Worm (Caenorhabditis elegans) whole organism, young adult: ENCODE results near the gene ador-1.

ENCODE experiments used
- B0019.2 ChIP-seq: fragments of 200-800 bp; sonication (Bioruptor generic); conservative IDR thresholded peaks from 2 replicates; pipeline ENCODE4 v1.3.6; 2022; ENCODE audit warnings: missing genetic modification reagents, missing genetic modification characterization, missing compliant biosample characterization
- B0035.1 ChIP-seq: sonication (generic microtip); optimal IDR thresholded peaks from 2 replicates; lab custom pipeline; 2016; ENCODE audit warnings: missing genetic modification characterization, mild to moderate bottlenecking, missing compliant biosample characterization, missing genotype, missing genetic modification reagents
- B0336.3 ChIP-seq: fragments of 200-800 bp; sonication (Bioruptor generic); IDR thresholded peaks from 2 replicates; pipeline ENCODE4 v1.3.6; 2022; ENCODE audit warnings: missing genetic modification characterization, missing compliant biosample characterization
- F23B12.7 ChIP-seq: sonication (generic microtip); optimal IDR thresholded peaks from 2 replicates; lab custom pipeline; 2017; ENCODE audit warnings: missing genetic modification characterization, mild to moderate bottlenecking, missing compliant biosample characterization, antibody characterized with exemption, moderate library complexity; ENCODE audit not compliant: insufficient read depth
- F33H1.4 ChIP-seq: fragments of 200-800 bp; sonication (Bioruptor generic); IDR thresholded peaks from 2 replicates; pipeline ENCODE4 v1.3.6; 2022; ENCODE audit warnings: missing genetic modification reagents, missing genetic modification characterization, missing compliant biosample characterization
- F52B5.7 ChIP-seq: sonication (generic microtip); optimal IDR thresholded peaks from 2 replicates; lab custom pipeline; 2016; ENCODE audit warnings: mild to moderate bottlenecking, missing genetic modification characterization, missing compliant biosample characterization
- F57C9.4 ChIP-seq: sonication (generic microtip); optimal IDR thresholded peaks from 2 replicates; lab custom pipeline; 2017; ENCODE audit warnings: mild to moderate bottlenecking, missing genetic modification characterization, missing compliant biosample characterization
- K12H6.12 ChIP-seq: fragments of 200-800 bp; sonication (Bioruptor generic); optimal IDR thresholded peaks from 2 replicates; lab custom pipeline; 2018; ENCODE audit warnings: mild to moderate bottlenecking, missing genetic modification characterization, missing compliant biosample characterization
- T07F8.4 ChIP-seq: sonication (generic microtip); optimal IDR thresholded peaks from 2 replicates; lab custom pipeline; 2016; ENCODE audit warnings: mild to moderate bottlenecking, missing genetic modification characterization, moderate library complexity, missing compliant biosample characterization
- T26A5.8 ChIP-seq: sonication (generic microtip); optimal IDR thresholded peaks from 2 replicates; lab custom pipeline; 2016; ENCODE audit warnings: missing genetic modification characterization, missing compliant biosample characterization
- Y53G8AR.9 ChIP-seq: fragments of 200-800 bp; sonication (Bioruptor generic); conservative IDR thresholded peaks from 2 replicates; pipeline ENCODE4 v1.3.6; 2022; ENCODE audit warnings: missing genetic modification reagents, missing genetic modification characterization, missing compliant biosample characterization
- aptf-2 ChIP-seq: fragments of 200-800 bp; sonication (Bioruptor generic); conservative IDR thresholded peaks from 2 replicates; pipeline ENCODE4 v1.3.6; 2022; ENCODE audit warnings: missing genetic modification reagents, missing genetic modification characterization, missing compliant biosample characterization
- attf-5 ChIP-seq: fragments of 200-800 bp; sonication (Bioruptor generic); optimal IDR thresholded peaks from 2 replicates; lab custom pipeline; 2018; ENCODE audit warnings: mild to moderate bottlenecking, missing genetic modification characterization, missing compliant biosample characterization
- attf-6 ChIP-seq: fragments of 200-800 bp; sonication (Bioruptor generic); IDR thresholded peaks from 2 replicates; pipeline ENCODE4 v1.3.6; 2022; ENCODE audit warnings: missing genetic modification reagents, missing genetic modification characterization, missing compliant biosample characterization
- cebp-1 ChIP-seq, 2 experiments: fragments of 200-800 bp in 1 of 2; sonication (Bioruptor generic) in 1 of 2; sonication (generic microtip) in 1 of 2; IDR thresholded peaks in 1 of 2; optimal IDR thresholded peaks in 1 of 2; 2 replicates each; pipeline versions ENCODE4 v1.3.6 to Lab custom; 2017 to 2022; ENCODE audit warnings: missing compliant biosample characterization in 2 of 2, missing genetic modification characterization in 2 of 2, mild to moderate bottlenecking in 1 of 2, missing genetic modification reagents in 1 of 2, moderate library complexity in 1 of 2
- cebp-2 ChIP-seq: fragments of 200-800 bp; sonication (Bioruptor generic); IDR thresholded peaks from 2 replicates; pipeline ENCODE4 v1.3.6; 2022; ENCODE audit warnings: missing genetic modification characterization, missing compliant biosample characterization
- ceh-40 ChIP-seq: fragments of 200-800 bp; sonication (Bioruptor generic); IDR thresholded peaks from 2 replicates; pipeline ENCODE4 v1.3.6; 2022; ENCODE audit warnings: missing genetic modification characterization, missing compliant biosample characterization
- ceh-91 ChIP-seq: fragments of 200-800 bp; sonication (Bioruptor generic); IDR thresholded peaks from 2 replicates; pipeline ENCODE4 v1.3.6; 2022; ENCODE audit warnings: missing genetic modification reagents, missing genetic modification characterization, missing compliant biosample characterization
- efl-1 ChIP-seq: fragments of 150-350 bp; optimal IDR thresholded peaks from 2 replicates; lab custom pipeline; 2014; ENCODE audit warnings: missing biosample characterization, missing genetic modification reagents, missing genetic modification characterization
- egl-18 ChIP-seq: fragments of 200-800 bp; sonication (Bioruptor generic); IDR thresholded peaks from 2 replicates; pipeline ENCODE4 v1.3.6; 2022; ENCODE audit warnings: missing genetic modification reagents, missing genetic modification characterization, missing compliant biosample characterization
- egl-44 ChIP-seq: fragments of 200-800 bp; sonication (Bioruptor generic); IDR thresholded peaks from 2 replicates; pipeline ENCODE4 v1.3.6; 2022; ENCODE audit warnings: missing genetic modification reagents, missing genetic modification characterization, missing compliant biosample characterization
- egrh-3 ChIP-seq: fragments of 200-800 bp; sonication (Bioruptor generic); IDR thresholded peaks from 2 replicates; pipeline ENCODE4 v1.3.6; 2022; ENCODE audit warnings: missing genetic modification reagents, missing genetic modification characterization, missing compliant biosample characterization
- fkh-3 ChIP-seq: sonication (generic microtip); optimal IDR thresholded peaks from 2 replicates; lab custom pipeline; 2016; ENCODE audit warnings: mild to moderate bottlenecking, missing genetic modification characterization, missing compliant biosample characterization
- hlh-12 ChIP-seq: sonication (generic microtip); optimal IDR thresholded peaks from 2 replicates; lab custom pipeline; 2016; ENCODE audit warnings: missing genetic modification characterization, missing compliant biosample characterization
- hrde-1 ChIP-seq: sonication (generic microtip); optimal IDR thresholded peaks from 2 replicates; lab custom pipeline; 2016; ENCODE audit warnings: missing genetic modification characterization, mild to moderate bottlenecking, missing compliant biosample characterization, moderate library complexity, missing genotype, missing genetic modification reagents, borderline replicate concordance
- lag-1 ChIP-seq: fragments of 200-800 bp; sonication (Bioruptor generic); IDR thresholded peaks from 2 replicates; pipeline ENCODE4 v1.3.6; 2022; ENCODE audit warnings: missing genetic modification reagents, missing genetic modification characterization, missing compliant biosample characterization
- let-526 ChIP-seq: fragments of 200-800 bp; sonication (Bioruptor generic); IDR thresholded peaks from 2 replicates; pipeline ENCODE4 v1.3.6; 2022; ENCODE audit warnings: missing genetic modification reagents, missing genetic modification characterization, missing compliant biosample characterization
- let-607 ChIP-seq, 2 experiments: fragments of 200-800 bp in 1 of 2; sonication (Bioruptor generic) in 1 of 2; sonication (generic microtip) in 1 of 2; optimal IDR thresholded peaks; 2 replicates each; lab custom pipeline; 2016 to 2018; ENCODE audit warnings: mild to moderate bottlenecking in 2 of 2, missing compliant biosample characterization in 2 of 2, missing genetic modification characterization in 2 of 2, moderate library complexity in 2 of 2, missing genotype in 1 of 2
- lin-40 ChIP-seq: sonication (generic microtip); optimal IDR thresholded peaks from 2 replicates; lab custom pipeline; 2016; ENCODE audit warnings: missing genetic modification characterization, mild to moderate bottlenecking, missing compliant biosample characterization, missing genotype, missing genetic modification reagents
- lsy-27 ChIP-seq: sonication (generic microtip); optimal IDR thresholded peaks from 2 replicates; lab custom pipeline; 2017; ENCODE audit warnings: missing genetic modification characterization, mild to moderate bottlenecking, missing compliant biosample characterization, antibody characterized with exemption, missing genotype, borderline replicate concordance; ENCODE audit not compliant: insufficient read depth
- madf-10 ChIP-seq: sonication (generic microtip); optimal IDR thresholded peaks from 2 replicates; lab custom pipeline; 2016; ENCODE audit warnings: mild to moderate bottlenecking, missing genetic modification characterization, missing compliant biosample characterization
- madf-6 ChIP-seq: fragments of 200-800 bp; sonication (Bioruptor generic); IDR thresholded peaks from 2 replicates; pipeline ENCODE4 v1.3.6; 2022; ENCODE audit warnings: missing genetic modification reagents, missing genetic modification characterization, missing compliant biosample characterization
- mel-28 ChIP-seq: sonication (generic microtip); optimal IDR thresholded peaks from 2 replicates; lab custom pipeline; 2016; ENCODE audit warnings: borderline replicate concordance, mild to moderate bottlenecking, missing genetic modification characterization, missing compliant biosample characterization
- nfyb-1 ChIP-seq: fragments of 200-800 bp; sonication (Bioruptor generic); IDR thresholded peaks from 2 replicates; pipeline ENCODE4 v1.3.6; 2022; ENCODE audit warnings: missing genetic modification reagents, missing genetic modification characterization, missing compliant biosample characterization
- nhr-120 ChIP-seq: fragments of 200-800 bp; sonication (Bioruptor generic); IDR thresholded peaks from 2 replicates; pipeline ENCODE4 v1.3.6; 2022; ENCODE audit warnings: missing genetic modification characterization, missing compliant biosample characterization
- nhr-179 ChIP-seq: sonication (generic microtip); optimal IDR thresholded peaks from 2 replicates; lab custom pipeline; 2016; ENCODE audit warnings: mild to moderate bottlenecking, missing genetic modification characterization, missing compliant biosample characterization
- nhr-80 ChIP-seq: sonication (generic microtip); optimal IDR thresholded peaks from 2 replicates; lab custom pipeline; 2016; ENCODE audit warnings: missing genetic modification characterization, missing compliant biosample characterization
- pbrm-1 ChIP-seq: fragments of 200-800 bp; sonication (Bioruptor generic); IDR thresholded peaks from 2 replicates; pipeline ENCODE4 v1.3.6; 2022; ENCODE audit warnings: missing genetic modification reagents, missing genetic modification characterization, missing compliant biosample characterization
- repo-1 ChIP-seq: sonication (generic microtip); optimal IDR thresholded peaks from 2 replicates; lab custom pipeline; 2017; ENCODE audit warnings: mild to moderate bottlenecking, missing genetic modification characterization, missing compliant biosample characterization
- rpc-1 ChIP-seq, 2 experiments: fragments of 150-350 bp in 1 of 2; sonication (generic microtip) in 1 of 2; optimal IDR thresholded peaks; 2 replicates each; lab custom pipeline; 2014 to 2018; ENCODE audit warnings: missing biosample characterization in 1 of 2, missing genetic modification characterization in 1 of 2, missing genetic modification reagents in 1 of 2, missing genotype in 1 of 2
- snpc-1.1 ChIP-seq: sonication (generic microtip); optimal IDR thresholded peaks from 2 replicates; lab custom pipeline; 2017; ENCODE audit warnings: missing genetic modification characterization, mild to moderate bottlenecking, missing compliant biosample characterization, antibody characterized with exemption, moderate library complexity, missing genotype, missing genetic modification reagents; ENCODE audit not compliant: insufficient read depth
- snpc-1.3 ChIP-seq: sonication (generic microtip); optimal IDR thresholded peaks from 2 replicates; lab custom pipeline; 2017; ENCODE audit warnings: missing genetic modification characterization, mild to moderate bottlenecking, missing compliant biosample characterization, antibody characterized with exemption, moderate library complexity, missing genotype, missing genetic modification reagents; ENCODE audit not compliant: insufficient read depth
- snpc-4 ChIP-seq, 5 experiments: fragments of 150-350 bp in 1 of 5; sonication (generic microtip) in 4 of 5; optimal IDR thresholded peaks; 2 replicates each; lab custom pipeline; 2014 to 2018; ENCODE audit warnings: missing genetic modification characterization in 5 of 5, missing biosample characterization in 3 of 5, antibody characterized with exemption in 2 of 5, mild to moderate bottlenecking in 2 of 5, missing compliant biosample characterization in 2 of 5, missing genotype in 2 of 5, moderate library complexity in 2 of 5, missing genetic modification reagents in 1 of 5
- tbx-9 ChIP-seq: sonication (generic microtip); optimal IDR thresholded peaks from 2 replicates; lab custom pipeline; 2016; ENCODE audit warnings: borderline replicate concordance, missing genetic modification characterization, inconsistent platforms, missing compliant biosample characterization
- unc-62 ChIP-seq: fragments of 150-350 bp; optimal IDR thresholded peaks from 2 replicates; lab custom pipeline; 2014; ENCODE audit warnings: missing biosample characterization, missing genetic modification reagents, missing genetic modification characterization
- ztf-6 ChIP-seq: fragments of 200-800 bp; sonication (Bioruptor generic); IDR thresholded peaks from 2 replicates; pipeline ENCODE4 v1.3.6; 2022; ENCODE audit warnings: missing genetic modification reagents, missing genetic modification characterization, missing compliant biosample characterization

ador-1 gene

DNA sequence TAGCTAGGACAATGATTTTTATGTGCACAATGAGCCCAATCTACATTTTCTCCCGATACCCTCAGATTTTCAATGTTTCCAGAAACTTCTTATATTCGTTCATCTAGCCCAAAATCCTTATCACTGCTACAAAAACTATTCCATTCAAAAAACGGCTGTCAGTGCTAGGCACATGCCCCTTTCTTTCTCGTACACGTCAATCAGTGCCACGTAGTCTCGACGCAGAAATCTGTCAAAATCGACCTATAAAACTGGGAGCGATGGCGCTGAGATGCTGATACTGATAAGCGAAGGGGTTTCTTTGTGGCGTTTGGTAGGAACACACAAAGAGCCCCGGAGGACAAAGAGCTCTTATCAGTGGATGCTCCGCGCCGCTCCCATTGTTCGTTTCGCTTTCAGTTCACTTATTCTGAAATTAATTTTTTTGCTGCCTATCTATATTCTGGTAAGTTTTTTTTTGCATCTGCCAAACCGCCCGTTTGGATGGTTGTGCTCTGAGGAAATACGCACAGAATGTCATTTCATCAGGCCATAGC lies 16.2 kb upstream of the ador-1 start, which contains the start of gene srh-70 (continued):
- no peak for TF ChIP-seq T26A5.8
- no peak; the same call in 1 of the 2 replicates for TF ChIP-seq nfyb-1 (GFP tag; lab: Robert Waterston, UW)
- TF ChIP-seq nhr-80 (tag; lab: Kevin White, UChicago) = peak; percentile 96
- peak; percentile 6 for TF ChIP-seq madf-10 (tag; lab: Kevin White, UChicago)
- no peak for TF ChIP-seq aptf-2 (GFP tag; lab: Robert Waterston, UW)
- no peak for TF ChIP-seq attf-6 (GFP tag; lab: Robert Waterston, UW)
- TF ChIP-seq fkh-3 (tag; lab: Kevin White, UChicago) = no peak
- no peak for TF ChIP-seq B0019.2 (GFP tag; lab: Robert Waterston, UW)
- no peak for TF ChIP-seq efl-1 (GFP tag; lab: Kevin White, UChicago)
- TF ChIP-seq ceh-40 = no peak
- no peak for TF ChIP-seq lsy-27 (tag; lab: Kevin White, UChicago)
- peak; percentile 99 for TF ChIP-seq let-607 (tag; optimal IDR thresholded peaks at IDR 0.05; lab: Kevin White, UChicago)
- TF ChIP-seq unc-62 (GFP tag; lab: Kevin White, UChicago) = peak; percentile 99
- TF ChIP-seq F33H1.4 (GFP tag; lab: Robert Waterston, UW) = no peak
- TF ChIP-seq cebp-2 (GFP tag; lab: Robert Waterston, UW) = no peak
- TF ChIP-seq repo-1 (tag; lab: Kevin White, UChicago) = peak; percentile 29
- TF ChIP-seq K12H6.12 (tag; lab: Kevin White, UChicago) = no peak
- peak; percentile 48 for TF ChIP-seq lin-40 (tag; lab: Kevin White, UChicago)
- no peak for TF ChIP-seq lag-1 (GFP tag; lab: Robert Waterston, UW)
- TF ChIP-seq ceh-91 = no peak
- no peak for TF ChIP-seq hrde-1 (tag; lab: Kevin White, UChicago)
- no peak for TF ChIP-seq F57C9.4 (tag; lab: Kevin White, UChicago)
- no peak for TF ChIP-seq rpc-1 (optimal IDR thresholded peaks at IDR 0.05; lab: Kevin White, UChicago)
- TF ChIP-seq rpc-1 (tag; optimal IDR thresholded peaks at IDR 0.05; lab: Kevin White, UChicago) = no peak
- no peak for TF ChIP-seq egrh-3 (GFP tag; lab: Robert Waterston, UW)
- no peak for TF ChIP-seq B0035.1 (tag; lab: Kevin White, UChicago)
- no peak for TF ChIP-seq tbx-9 (tag; lab: Kevin White, UChicago)
- TF ChIP-seq hlh-12 (tag; lab: Kevin White, UChicago) = no peak
- no peak for TF ChIP-seq T07F8.4 (tag; lab: Kevin White, UChicago)
- no peak for TF ChIP-seq F52B5.7 (tag; lab: Kevin White, UChicago)
- TF ChIP-seq madf-6 = no peak
- TF ChIP-seq B0336.3 (GFP tag; lab: Robert Waterston, UW) = peak; percentile 80
- TF ChIP-seq F23B12.7 = peak; percentile 5
- no peak for TF ChIP-seq egl-18 (GFP tag; lab: Robert Waterston, UW)
- no peak for TF ChIP-seq snpc-1.1
- TF ChIP-seq Y53G8AR.9 (GFP tag; lab: Robert Waterston, UW) = peak; percentile 72
- no peak for TF ChIP-seq nhr-179 (tag; lab: Kevin White, UChicago)
- TF ChIP-seq cebp-1 (GFP tag; IDR thresholded peaks at IDR 0.05; lab: Robert Waterston, UW) = no peak
- peak; percentile 7 for TF ChIP-seq cebp-1 (tag; optimal IDR thresholded peaks at IDR 0.05; lab: Kevin White, UChicago)
- TF ChIP-seq pbrm-1 (GFP tag; lab: Robert Waterston, UW) = no peak
- TF ChIP-seq attf-5 (GFP tag; lab: Kevin White, UChicago) = peak; percentile 24
- 0 out of 2 replicates have a peak, but pooled peaks have one; percentile 21 for TF ChIP-seq let-526 (GFP tag; lab: Robert Waterston, UW)
- TF ChIP-seq snpc-4 (GFP tag; optimal IDR thresholded peaks at IDR 0.05; lab: Kevin White, UChicago) = no peak
- TF ChIP-seq snpc-4 (tag; optimal IDR thresholded peaks at IDR 0.05; lab: Kevin White, UChicago) = peak in 2 of 4 experiments; percentile 22 to 29
- TF ChIP-seq nhr-120 (GFP tag; lab: Robert Waterston, UW) = no peak
- TF ChIP-seq mel-28 (tag; lab: Kevin White, UChicago) = no peak
- TF ChIP-seq snpc-1.3 = no peak
- TF ChIP-seq egl-44 (GFP tag; lab: Robert Waterston, UW) = peak; percentile 37; the same call in 1 of the 2 replicates
- no peak for TF ChIP-seq ztf-6 (GFP tag; lab: Robert Waterston, UW)
